Worm (Caenorhabditis elegans) whole organism, L2 larva: ENCODE results near the gene F28D1.6.

Experiments
- ama-1 ChIP-seq: fragments of 150-350 bp; optimal IDR thresholded peaks from 2 replicates; lab custom pipeline; 2018; ENCODE audit warnings: inconsistent platforms
- fos-1 ChIP-seq: fragments of 150-350 bp; optimal IDR thresholded peaks from 2 replicates; lab custom pipeline; 2014; ENCODE audit warnings: missing biosample characterization, missing genetic modification characterization
- lsy-2 ChIP-seq, 2 experiments: fragments of 150-350 bp in 1 of 2; sonication (generic microtip) in 1 of 2; optimal IDR thresholded peaks; 2 replicates each; lab custom pipeline; 2014 to 2017; ENCODE audit warnings: missing biosample characterization in 2 of 2, missing genetic modification characterization in 2 of 2
- mdl-1 ChIP-seq, 2 experiments: fragments of 150-350 bp in 1 of 2; sonication (generic microtip) in 1 of 2; optimal IDR thresholded peaks; 2 replicates each; lab custom pipeline; 2017; ENCODE audit warnings: missing biosample characterization in 2 of 2, missing genetic modification characterization in 2 of 2
- nhr-11 ChIP-seq: fragments of 150-350 bp; optimal IDR thresholded peaks from 2 replicates; lab custom pipeline; 2014; ENCODE audit warnings: missing biosample characterization, missing genetic modification characterization
- nhr-23 ChIP-seq: fragments of 150-350 bp; optimal IDR thresholded peaks from 2 replicates; lab custom pipeline; 2014; ENCODE audit warnings: missing biosample characterization, missing genetic modification reagents, missing genetic modification characterization
- nhr-237 ChIP-seq: fragments of 150-350 bp; optimal IDR thresholded peaks from 2 replicates; lab custom pipeline; 2014; ENCODE audit warnings: missing biosample characterization, missing genetic modification characterization
- peb-1 ChIP-seq: fragments of 150-350 bp; optimal IDR thresholded peaks from 2 replicates; lab custom pipeline; 2014; ENCODE audit warnings: missing biosample characterization, missing genetic modification characterization
- ztf-11 ChIP-seq: sonication (generic microtip); optimal IDR thresholded peaks from 2 replicates; lab custom pipeline; 2017; ENCODE audit warnings: missing biosample characterization, missing genetic modification characterization

DNA sequence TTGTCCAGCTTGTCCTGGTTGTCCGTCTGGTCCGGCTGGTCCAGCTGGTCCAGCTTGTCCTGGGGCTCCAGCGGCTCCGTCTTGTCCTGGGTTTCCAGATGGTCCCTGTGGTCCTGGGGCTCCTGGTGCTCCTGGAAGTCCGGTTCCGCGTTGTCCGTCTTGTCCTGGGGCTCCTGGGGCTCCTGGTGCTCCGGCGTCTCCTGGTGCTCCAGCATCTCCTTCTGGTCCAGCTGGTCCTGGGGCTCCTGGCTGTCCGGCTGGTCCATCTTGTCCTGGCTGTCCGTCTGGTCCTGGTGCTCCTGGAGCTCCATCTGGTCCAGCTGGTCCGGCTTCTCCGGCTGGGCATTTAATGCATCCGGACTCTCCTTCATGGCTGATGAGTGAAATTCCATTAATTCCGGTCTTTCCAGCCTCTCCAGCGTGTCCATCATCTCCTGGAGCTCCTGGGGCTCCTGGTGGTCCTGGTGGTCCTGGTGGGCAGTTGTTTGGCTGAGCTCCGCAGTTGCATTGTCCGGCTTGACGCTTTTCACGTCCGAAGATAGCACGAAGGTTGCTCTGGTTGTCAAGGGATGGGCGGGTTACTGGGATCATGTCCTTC, 42.8 kb upstream of the F28D1.6 start:
- TF ChIP-seq mdl-1 (tag; optimal IDR thresholded peaks at IDR 0.05; lab: Kevin White, UChicago), result no peak
- no peak for TF ChIP-seq nhr-23 (tag; lab: Kevin White, UChicago)
- no peak for TF ChIP-seq ztf-11 (tag; lab: Kevin White, UChicago)
- no peak for TF ChIP-seq ama-1
- TF ChIP-seq nhr-11 (tag; lab: Kevin White, UChicago), result no peak
- no peak for TF ChIP-seq nhr-237 (tag; lab: Kevin White, UChicago)
- TF ChIP-seq peb-1, result no peak
- no peak for TF ChIP-seq fos-1 (tag; lab: Kevin White, UChicago)
- TF ChIP-seq lsy-2 (tag; optimal IDR thresholded peaks at IDR 0.05; lab: Kevin White, UChicago), result no peak
